Fruit fly (Drosophila melanogaster): ENCODE results near the gene squ.

squ gene

DNA sequence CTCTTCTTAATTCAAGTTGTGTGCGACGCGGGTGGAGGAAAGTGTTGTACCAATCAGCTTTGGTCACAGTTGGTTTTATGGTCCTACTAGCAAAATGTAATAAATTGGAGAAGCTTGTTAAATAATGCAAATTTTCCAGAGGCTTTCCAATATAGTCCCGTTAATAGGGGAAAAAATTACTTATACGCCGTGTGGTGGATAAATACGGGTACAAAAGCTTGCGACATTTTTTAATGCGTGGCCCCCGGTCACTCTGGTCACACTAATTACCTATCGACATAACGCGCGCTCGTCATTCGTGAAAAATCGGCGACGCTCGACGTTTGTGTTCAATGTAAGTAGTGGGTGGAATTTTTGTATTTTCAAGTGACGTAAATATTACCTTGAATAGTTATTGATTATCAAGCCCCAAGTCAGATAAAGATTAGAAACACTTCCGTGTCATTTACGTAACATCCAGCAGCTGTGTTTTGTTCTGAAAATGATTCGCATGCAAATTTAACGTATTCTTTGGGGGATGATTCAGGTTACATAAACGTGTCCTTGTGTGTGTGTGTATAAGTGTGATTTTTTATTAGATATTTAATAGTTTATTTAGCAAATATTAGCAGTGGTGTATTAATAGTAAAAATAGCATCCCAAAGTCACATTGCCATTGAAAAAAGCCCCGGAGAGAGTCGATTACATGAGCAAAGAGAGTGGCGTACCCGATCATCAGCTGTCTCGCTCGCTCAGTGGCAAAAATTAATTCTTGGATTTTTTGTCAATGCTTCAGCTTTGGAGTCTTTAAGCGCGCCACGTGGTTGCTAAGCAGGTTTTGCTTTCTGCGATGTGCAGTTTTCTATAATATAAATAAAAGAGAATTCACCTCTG lies 40.0 kb downstream of the squ start, which contains the start of gene Cyt-c-p (continued):
- no peak for TF ChIP-seq CG1529 (GFP tag; optimal IDR thresholded peaks at IDR 0.05)
- TF ChIP-seq Hey (tag; optimal IDR thresholded peaks at IDR 0.05): no peak
- no peak for TF ChIP-seq Taf1 (GFP tag; IDR thresholded peaks at IDR 0.05)
- TF ChIP-seq CG8388 (GFP tag; optimal IDR thresholded peaks at IDR 0.05): no peak
- TF ChIP-seq CG13287 (GFP tag; IDR thresholded peaks at IDR 0.05; ENCODE audit: partially characterized antibody): peak; percentile 72
- TF ChIP-seq Usf (GFP tag; optimal IDR thresholded peaks at IDR 0.05): no peak
- peak; percentile 18 for TF ChIP-seq CG7987 (GFP tag; optimal IDR thresholded peaks at IDR 0.05)
- no peak for TF ChIP-seq CG8944 (GFP tag; optimal IDR thresholded peaks at IDR 0.05)
- no peak for TF ChIP-seq peb (GFP tag; IDR thresholded peaks at IDR 0.05)
- TF ChIP-seq Spps (tag; optimal IDR thresholded peaks at IDR 0.05): no peak
- peak; percentile 91 for TF ChIP-seq Sin3A (optimal IDR thresholded peaks at IDR 0.05)
- no peak for TF ChIP-seq ac (GFP tag; optimal IDR thresholded peaks at IDR 0.05)
- peak; percentile 87 for TF ChIP-seq Deaf1 (tag; optimal IDR thresholded peaks at IDR 0.05)
- TF ChIP-seq ase (GFP tag; IDR thresholded peaks at IDR 0.05): no peak
- no peak for TF ChIP-seq CG10979 (tag; optimal IDR thresholded peaks at IDR 0.05)
- TF ChIP-seq CG7556 (GFP tag; optimal IDR thresholded peaks at IDR 0.05): peak; percentile 22
- no peak for TF ChIP-seq CG15479 (GFP tag; optimal IDR thresholded peaks at IDR 0.05)
- no peak for TF ChIP-seq Tbp (GFP tag; optimal IDR thresholded peaks at IDR 0.05)
- TF ChIP-seq Ets65A (GFP tag): no peak
- TF ChIP-seq Lpt (GFP tag; optimal IDR thresholded peaks at IDR 0.05): no peak
- no peak for TF ChIP-seq dan (GFP tag; IDR thresholded peaks at IDR 0.05)
- TF ChIP-seq CG11085 (GFP tag; IDR thresholded peaks at IDR 0.05): no peak
- no peak for TF ChIP-seq Ada2b (GFP tag; IDR thresholded peaks at IDR 0.05)
- no peak for TF ChIP-seq sc (optimal IDR thresholded peaks at IDR 0.05)
- TF ChIP-seq sc (GFP tag; optimal IDR thresholded peaks at IDR 0.05): no peak
- TF ChIP-seq scrt (GFP tag; optimal IDR thresholded peaks at IDR 0.05): peak; percentile 53
- no peak; the same call in 1 of the 2 replicates for TF ChIP-seq ranshi (GFP tag; IDR thresholded peaks at IDR 0.05)
- no peak for TF ChIP-seq fd102C (GFP tag; optimal IDR thresholded peaks at IDR 0.05)
- TF ChIP-seq Trl (optimal IDR thresholded peaks at IDR 0.05): peak; percentile 40 to 71
- TF ChIP-seq Trl (GFP tag; optimal IDR thresholded peaks at IDR 0.05): peak; percentile 8
- no peak for TF ChIP-seq sqz (GFP tag; optimal IDR thresholded peaks at IDR 0.05)
- peak; percentile 52 for TF ChIP-seq dm (GFP tag; optimal IDR thresholded peaks at IDR 0.05)
- peak; percentile 2 for TF ChIP-seq Hsf (GFP tag; optimal IDR thresholded peaks at IDR 0.05)
- peak; percentile 75 for TF ChIP-seq CG14710 (tag; optimal IDR thresholded peaks at IDR 0.05)
- no peak for TF ChIP-seq CG17912 (GFP tag; optimal IDR thresholded peaks at IDR 0.05)
- TF ChIP-seq Pdp1 (GFP tag; optimal IDR thresholded peaks at IDR 0.05): peak in 1 of 2 experiments; percentile 83
- no peak for TF ChIP-seq CkIIα-i1 (GFP tag; IDR thresholded peaks at IDR 0.05)
- TF ChIP-seq cad (GFP tag; optimal IDR thresholded peaks at IDR 0.05): peak; percentile 54
- peak; percentile 22 for TF ChIP-seq CG1832 (GFP tag; optimal IDR thresholded peaks at IDR 0.05)
- peak; percentile 7 for TF ChIP-seq Mes4 (GFP tag; optimal IDR thresholded peaks at IDR 0.05)
- TF ChIP-seq shn (GFP tag; optimal IDR thresholded peaks at IDR 0.05): peak; percentile 26
- peak; percentile 76 for TF ChIP-seq Ets97D (GFP tag; optimal IDR thresholded peaks at IDR 0.05)
- no peak for TF ChIP-seq CG10274 (GFP tag; optimal IDR thresholded peaks at IDR 0.05)
- TF ChIP-seq sr (GFP tag; IDR thresholded peaks at IDR 0.05): no peak
- TF ChIP-seq sens (GFP tag): peak; percentile 82
- TF ChIP-seq exex (tag; optimal IDR thresholded peaks at IDR 0.05): peak; percentile 44
- no peak for TF ChIP-seq CG31388 (GFP tag; optimal IDR thresholded peaks at IDR 0.05)
- peak; percentile 48 for TF ChIP-seq CG9437 (GFP tag; optimal IDR thresholded peaks at IDR 0.05)
- no peak for TF ChIP-seq vfl (GFP tag; optimal IDR thresholded peaks at IDR 0.05)
- peak; percentile 73 for TF ChIP-seq nmo (GFP tag; optimal IDR thresholded peaks at IDR 0.05)
- TF ChIP-seq Fer3 (tag; optimal IDR thresholded peaks at IDR 0.05): peak; percentile 44

All from whole organism, embryonic.